Fruit fly (Drosophila melanogaster): ENCODE data around the gene CG33172.
A peak's percentile ranks its signal among the peaks of the same experiment; 100 is the strongest.

Gene CG33172

dm6 chrX:15803764-15804563, 34.5 kb downstream of the CG33172 start, which contains the start of the genes PGRP-LE and sd:
Gene PGRP-LE (minus strand): TSS chrX:15803880.
Gene sd (plus strand): TSS chrX:15804370.
- TF ChIP-seq noc (tag; optimal IDR thresholded peaks at IDR 0.05) = no peak

dm6 chrX:15804790-15805189, 35.3 kb downstream of the CG33172 start:
- TF ChIP-seq noc (tag; optimal IDR thresholded peaks at IDR 0.05) = no peak

- TF ChIP-seq noc (tag; optimal IDR thresholded peaks at IDR 0.05) = no peak
Measured at dm6 chrX:15805523-15805922, 36.1 kb downstream of the CG33172 start.

dm6 chrX:15807915-15808314, 38.5 kb downstream of the CG33172 start:
- no peak for TF ChIP-seq noc (tag; optimal IDR thresholded peaks at IDR 0.05)

dm6 chrX:15809255-15809654, 39.8 kb downstream of the CG33172 start, which contains the start of gene CG8509:
Gene CG8509 (plus strand): TSS chrX:15809555.
- TF ChIP-seq noc (tag; optimal IDR thresholded peaks at IDR 0.05) = no peak

dm6 chrX:15811666-15812614, 42.5 kb downstream of the CG33172 start:
- TF ChIP-seq noc (tag; optimal IDR thresholded peaks at IDR 0.05) = peak; percentile 46

dm6 chrX:15812615-15812995, 43.1 kb downstream of the CG33172 start:
- TF ChIP-seq noc (tag; optimal IDR thresholded peaks at IDR 0.05) = no peak

dm6 chrX:15813224-15813623, 43.8 kb downstream of the CG33172 start:
- TF ChIP-seq noc (tag; optimal IDR thresholded peaks at IDR 0.05) = no peak

- TF ChIP-seq noc (tag; optimal IDR thresholded peaks at IDR 0.05) = no peak
Measured at dm6 chrX:15814485-15814884, 45.0 kb downstream of the CG33172 start.

dm6 chrX:15816127-15816526, 46.7 kb downstream of the CG33172 start:
- TF ChIP-seq noc (tag; optimal IDR thresholded peaks at IDR 0.05) = no peak

dm6 chrX:15816905-15817304, 47.4 kb downstream of the CG33172 start:
- no peak for TF ChIP-seq noc (tag; optimal IDR thresholded peaks at IDR 0.05)

dm6 chrX:15817823-15818222, 48.4 kb downstream of the CG33172 start:
- TF ChIP-seq noc (tag; optimal IDR thresholded peaks at IDR 0.05) = no peak

- TF ChIP-seq noc (tag; optimal IDR thresholded peaks at IDR 0.05) = no peak
Measured at dm6 chrX:15818608-15819184, 49.2 kb downstream of the CG33172 start.

- TF ChIP-seq noc (tag; optimal IDR thresholded peaks at IDR 0.05) = no peak
Measured at dm6 chrX:15822363-15822762, 52.9 kb downstream of the CG33172 start.
